Worm (Caenorhabditis elegans) whole organism, dauer: ENCODE measurements around the gene Y14H12A.2.

Experiments
- unc-62 ChIP-seq: sonication (generic microtip); optimal IDR thresholded peaks from 2 replicates; lab custom pipeline; 2017; ENCODE audit warnings: missing biosample characterization, missing genetic modification reagents, missing genetic modification characterization

Gene Y14H12A.2

DNA sequence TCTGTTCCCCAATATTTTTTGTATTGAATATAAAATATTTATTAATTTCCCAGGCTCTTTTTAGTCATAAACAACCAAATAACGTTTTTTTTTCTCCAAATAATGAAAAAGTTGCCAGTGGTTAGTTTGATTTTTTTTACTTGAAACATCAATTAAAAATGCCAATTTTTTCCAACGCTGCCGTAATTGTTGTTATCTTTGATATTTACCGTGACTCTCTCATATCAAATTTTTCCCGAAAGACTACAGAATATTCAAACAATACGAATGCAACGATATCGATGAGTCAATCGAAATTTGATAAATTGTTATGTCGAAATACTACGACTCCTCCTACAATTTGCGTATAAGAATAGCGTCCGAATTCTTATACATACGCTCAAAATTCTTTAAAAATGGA lies 2.6 kb downstream of the Y14H12A.2 start, which contains the start of gene K10G6.5:
K10G6.5 (plus strand) TSS at position 345 of the 400 bp plus-strand sequence.
- no peak for TF ChIP-seq unc-62 (GFP tag; lab: Kevin White, UChicago)

DNA sequence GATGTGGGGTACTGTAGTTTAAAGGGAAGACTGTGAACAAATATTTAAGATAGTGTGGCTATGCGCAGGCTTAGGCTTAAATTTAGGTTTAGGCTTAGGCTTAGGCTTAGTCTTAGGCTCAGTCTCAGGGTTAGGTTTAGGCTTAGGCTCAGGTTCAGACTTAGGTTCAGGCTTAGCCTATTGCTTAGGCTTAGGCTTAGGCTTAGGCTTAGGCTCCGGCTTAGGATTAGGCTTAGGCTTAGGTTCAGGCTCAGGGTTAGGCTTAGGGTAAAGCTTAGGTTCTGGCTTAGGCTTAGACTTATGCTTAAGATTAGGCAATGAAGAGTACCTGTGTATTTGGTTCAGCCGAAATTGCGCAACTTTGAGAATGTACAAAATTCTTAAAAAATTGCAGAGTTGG lies 5.2 kb downstream of the Y14H12A.2 start:
- TF ChIP-seq unc-62 (GFP tag; lab: Kevin White, UChicago): no peak

DNA sequence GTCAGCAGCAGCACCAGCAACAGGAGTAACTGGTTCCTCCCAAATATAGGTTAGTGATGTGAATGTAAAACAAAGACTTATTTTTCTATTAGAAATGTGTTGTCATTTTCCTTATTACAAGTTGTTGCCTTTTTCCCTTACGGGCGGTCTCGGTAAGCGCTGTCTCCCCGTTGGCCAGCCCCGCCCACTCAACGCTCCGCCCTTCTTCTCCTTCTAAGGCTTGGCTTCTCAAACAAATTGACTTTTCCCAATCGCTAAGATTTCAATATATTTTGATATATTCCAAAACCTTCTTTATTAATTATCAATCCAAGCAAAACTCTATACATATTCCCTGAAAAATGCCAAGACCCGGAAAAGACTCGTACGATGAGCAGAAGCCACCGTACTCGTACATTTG lies 7.2 kb downstream of the Y14H12A.2 start, which contains the start of gene lin-31:
lin-31 (plus strand) TSS at position 237 of the 400 bp plus-strand sequence.
- no peak for TF ChIP-seq unc-62 (GFP tag; lab: Kevin White, UChicago)

ce11 chrII:3980373-3980772 lies 9.1 kb downstream of the Y14H12A.2 start:
- no peak for TF ChIP-seq unc-62 (GFP tag; lab: Kevin White, UChicago)

ce11 chrII:3978198-3978597 lies 11.3 kb downstream of the Y14H12A.2 start:
- TF ChIP-seq unc-62 (GFP tag; lab: Kevin White, UChicago): no peak

ce11 chrII:3975942-3976341 lies 13.5 kb downstream of the Y14H12A.2 start, which contains the start of gene dos-2:
Gene dos-2 (plus strand): TSS chrII:3976242.
- no peak for TF ChIP-seq unc-62 (GFP tag; lab: Kevin White, UChicago)

DNA sequence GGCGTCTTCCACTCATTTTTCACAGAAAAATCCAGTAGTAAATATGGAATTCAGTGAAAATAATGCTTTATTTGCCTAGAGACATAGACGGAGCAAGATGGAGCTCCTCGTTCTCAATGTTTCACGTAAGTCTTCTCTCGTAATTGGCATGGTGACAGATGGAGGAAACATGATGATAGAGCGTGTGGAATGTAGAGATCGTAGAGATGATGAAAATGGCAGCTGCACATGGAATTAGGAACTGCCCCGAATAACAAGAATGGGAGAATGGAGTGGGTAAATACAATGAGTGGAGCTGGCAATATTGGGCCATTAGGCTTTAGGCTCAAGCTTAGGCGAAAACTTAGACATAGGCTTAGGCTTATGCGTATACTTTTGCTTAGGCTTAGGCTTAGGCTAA lies 14.5 kb downstream of the Y14H12A.2 start, which contains the start of gene cank-26:
cank-26 (minus strand) TSS at position 113 of the 400 bp plus-strand sequence.
- no peak for TF ChIP-seq unc-62 (GFP tag; lab: Kevin White, UChicago)

DNA sequence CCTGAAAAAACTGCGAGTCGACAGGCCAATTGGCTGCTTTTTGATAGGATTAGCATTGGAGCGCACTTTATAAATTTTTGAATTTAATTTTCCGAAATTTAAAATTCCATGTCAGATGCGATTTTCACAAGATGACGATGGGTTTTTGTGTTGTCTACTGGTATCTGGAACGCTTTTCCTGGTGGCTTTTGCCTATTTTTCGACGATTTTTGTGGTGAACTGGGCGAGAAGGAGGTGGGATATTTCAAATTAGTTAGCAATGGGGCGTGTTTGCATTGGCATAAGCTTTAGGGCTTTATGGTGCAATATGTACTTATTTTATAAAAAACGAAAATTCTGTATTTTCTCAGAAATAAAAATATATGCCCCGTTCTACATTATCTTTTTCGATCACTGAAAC lies 17.3 kb downstream of the Y14H12A.2 start, which contains the start of gene K10G6.9:
K10G6.9 (plus strand) TSS at position 110 of the 400 bp plus-strand sequence.
- TF ChIP-seq unc-62 (GFP tag; lab: Kevin White, UChicago): no peak

DNA sequence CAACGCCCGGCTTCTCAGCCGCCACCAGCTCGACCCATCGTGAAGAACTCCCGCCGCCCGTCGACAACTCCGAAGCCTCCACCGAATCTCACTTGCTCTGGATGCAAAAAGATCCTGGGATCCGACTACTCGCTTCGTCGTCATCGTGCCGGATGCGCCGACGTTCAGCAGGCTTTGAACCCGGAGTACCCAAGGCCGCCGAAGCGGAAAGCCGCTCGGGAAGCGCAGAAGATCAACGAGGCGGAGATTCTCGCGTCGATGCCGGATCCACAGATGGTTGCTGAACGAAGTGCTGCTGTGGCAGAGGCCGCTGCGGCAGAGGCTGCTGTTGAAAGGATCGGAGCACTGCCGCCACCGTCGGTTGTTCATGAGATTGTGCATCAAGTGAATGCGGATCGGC lies 20.7 kb downstream of the Y14H12A.2 start:
- no peak for TF ChIP-seq unc-62 (GFP tag; lab: Kevin White, UChicago)

DNA sequence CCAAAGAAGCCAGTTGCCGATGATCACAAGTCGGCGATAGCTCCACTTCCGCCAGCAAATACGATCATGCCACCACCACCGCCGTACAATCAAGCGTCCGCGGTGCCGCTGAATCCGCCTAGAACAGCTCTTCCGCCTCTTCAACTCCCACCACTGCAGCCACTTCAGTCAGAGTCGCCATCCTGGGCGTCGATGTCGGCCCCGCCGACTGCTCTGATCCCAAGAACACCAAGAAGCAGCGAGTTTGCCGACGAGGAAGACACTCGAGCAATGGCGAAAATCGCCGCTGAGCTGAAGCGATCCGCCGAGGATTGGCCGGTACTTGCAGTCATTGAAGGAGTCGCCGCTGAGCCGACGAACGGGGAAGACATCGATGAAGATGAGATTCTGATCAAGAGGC lies 21.4 kb downstream of the Y14H12A.2 start:
- TF ChIP-seq unc-62 (GFP tag; lab: Kevin White, UChicago): no peak

DNA sequence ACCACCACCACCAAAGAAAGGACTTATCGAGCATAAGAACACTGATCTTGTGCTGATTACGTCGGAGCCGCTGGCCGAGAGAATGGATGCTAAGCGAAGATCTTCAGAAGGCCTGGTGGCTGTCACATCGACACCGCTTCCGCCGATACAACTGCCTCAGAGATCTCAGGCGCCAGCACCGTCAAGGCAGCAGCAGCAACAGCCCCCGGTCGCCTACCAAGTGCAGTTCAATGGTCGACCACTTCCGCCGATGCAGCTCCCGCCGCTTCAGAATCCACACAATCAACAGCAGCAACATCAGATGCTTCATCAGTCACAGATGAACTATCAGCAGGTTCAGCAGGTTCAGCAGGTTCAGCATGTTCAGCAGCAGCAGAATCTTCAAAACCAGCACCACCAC lies 22.4 kb downstream of the Y14H12A.2 start:
- TF ChIP-seq unc-62 (GFP tag; lab: Kevin White, UChicago): no peak

DNA sequence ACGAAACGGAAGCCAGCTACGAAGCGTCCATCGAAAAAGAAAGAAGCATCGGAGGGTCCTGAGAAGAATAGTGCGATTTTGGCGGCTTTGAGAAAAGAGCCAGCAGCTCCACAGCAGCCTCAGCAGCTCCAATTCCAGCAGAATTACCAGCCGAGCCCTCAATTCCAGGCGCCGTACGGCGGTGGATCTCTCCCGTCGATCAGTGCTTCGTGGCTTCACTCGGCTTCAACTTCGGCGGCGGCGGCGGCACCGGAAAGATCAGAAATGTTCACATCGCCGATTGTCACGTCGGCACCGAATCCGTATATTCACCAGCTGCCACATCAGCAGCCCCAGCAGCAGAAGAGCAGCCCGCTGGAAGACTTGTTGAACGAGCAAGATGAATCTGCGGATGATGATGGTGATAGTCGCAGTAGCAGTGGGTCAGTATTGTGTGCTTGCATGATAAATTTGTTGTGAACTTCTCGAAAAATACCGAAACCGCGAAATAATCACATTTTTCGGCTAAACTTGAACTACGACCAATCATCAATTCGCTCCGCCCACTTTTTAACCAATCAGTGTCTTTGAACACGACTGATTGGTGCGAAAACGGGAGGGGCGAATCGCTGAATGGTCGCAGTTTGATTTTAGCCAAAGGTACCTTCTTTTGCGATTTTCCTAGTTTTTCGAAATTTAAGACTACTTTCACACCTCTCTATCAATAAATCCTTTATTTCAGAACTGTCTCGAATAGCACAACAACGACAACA lies 23.6 kb downstream of the Y14H12A.2 start:
- TF ChIP-seq unc-62 (GFP tag; lab: Kevin White, UChicago): no peak

DNA sequence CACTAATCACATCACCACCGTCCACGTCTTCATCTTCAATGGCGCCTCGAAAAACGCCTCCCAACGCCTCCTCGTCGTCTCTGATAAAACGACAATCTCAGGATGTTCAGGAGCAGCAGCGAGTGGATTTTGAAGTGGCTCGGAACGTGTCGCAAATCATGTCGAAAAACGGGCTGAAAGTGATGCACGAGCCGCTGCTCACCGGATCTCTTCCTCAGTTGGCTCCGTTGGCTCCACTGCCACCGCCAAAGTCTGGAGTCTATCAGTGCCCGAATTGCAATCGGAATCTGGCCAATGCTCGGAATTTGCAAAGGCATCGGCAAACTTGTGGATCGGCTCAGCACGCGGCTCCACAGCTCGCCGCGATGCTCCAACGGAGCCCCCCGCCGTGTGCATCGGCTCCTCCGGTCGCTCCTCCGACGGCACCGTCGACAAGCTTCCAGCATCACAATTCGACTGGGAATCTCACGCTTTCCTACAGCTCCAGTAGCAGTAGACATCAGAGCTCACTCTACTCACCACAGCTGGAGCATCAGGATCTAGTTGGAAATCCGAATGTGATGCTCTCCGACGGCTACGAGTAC lies 25.1 kb downstream of the Y14H12A.2 start:
- TF ChIP-seq unc-62 (GFP tag; lab: Kevin White, UChicago): no peak

DNA sequence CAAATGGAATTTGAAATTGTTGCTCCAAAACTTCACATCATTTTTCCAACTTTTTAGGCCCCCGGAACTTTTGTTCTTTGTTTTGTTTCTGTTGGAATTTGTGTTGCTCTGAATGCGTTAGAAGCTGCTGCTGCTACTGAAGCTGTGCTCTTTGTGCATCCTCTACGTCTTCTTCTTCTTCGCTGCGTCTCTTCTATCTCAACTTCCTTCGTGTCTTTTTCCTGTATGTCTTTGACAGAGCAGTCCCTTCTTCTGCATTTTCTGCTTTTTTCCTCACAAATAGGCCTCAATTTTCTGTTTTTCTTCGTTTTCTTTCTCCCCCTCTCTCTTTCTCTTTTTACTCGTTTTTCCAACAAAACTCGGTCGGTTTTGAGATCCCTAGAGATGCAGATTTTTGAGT lies 28.2 kb downstream of the Y14H12A.2 start:
- TF ChIP-seq unc-62 (GFP tag; lab: Kevin White, UChicago): no peak

DNA sequence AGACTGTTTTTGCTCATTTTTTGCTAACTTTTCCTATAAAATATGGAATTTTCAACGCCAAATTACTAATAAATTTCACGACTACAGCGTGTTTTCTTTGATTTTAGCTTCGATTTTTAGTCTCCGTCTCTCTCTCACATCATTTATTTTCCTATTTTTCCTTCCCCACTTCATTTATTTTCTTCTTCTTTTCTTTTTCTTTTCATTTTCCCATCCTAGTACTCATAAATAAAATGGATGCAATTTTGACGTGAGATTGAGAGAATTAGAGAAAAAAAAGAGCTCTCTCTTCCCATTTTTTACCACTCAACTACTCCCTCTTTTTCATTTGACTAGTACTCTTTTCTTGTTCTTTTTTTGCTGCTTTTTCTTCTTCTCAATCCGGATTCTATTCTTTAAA lies 29.2 kb downstream of the Y14H12A.2 start:
- TF ChIP-seq unc-62 (GFP tag; lab: Kevin White, UChicago): no peak

ce11 chrII:3959432-3960102 lies 29.9 kb downstream of the Y14H12A.2 start:
- TF ChIP-seq unc-62 (GFP tag; lab: Kevin White, UChicago): no peak
